Worm (Caenorhabditis elegans) whole organism, L4 larva: ENCODE measurements around the gene hpr-9.
A peak's percentile ranks its signal among the peaks of the same experiment; 100 is the strongest.

ENCODE experiments used
- F44E2.7 ChIP-seq: fragments of 200-800 bp; sonication (Bioruptor generic); IDR thresholded peaks from 2 replicates; pipeline ENCODE4 v2.1.2; 2022; ENCODE audit warnings: missing genetic modification characterization, missing compliant biosample characterization
- Y5F2A.4 ChIP-seq: fragments of 200-800 bp; sonication (Bioruptor generic); optimal IDR thresholded peaks from 2 replicates; lab custom pipeline; 2018; ENCODE audit warnings: mild to moderate bottlenecking, missing genetic modification characterization, missing compliant biosample characterization
- aha-1 ChIP-seq: fragments of 150-350 bp; peaks from one replicate; lab custom pipeline; 2014; ENCODE audit warnings: missing biosample characterization, missing genetic modification characterization
- ama-1 ChIP-seq: fragments of 150-350 bp; optimal IDR thresholded peaks from 2 replicates; lab custom pipeline; 2014; ENCODE audit warnings: inconsistent platforms, mixed read lengths
- arid-1 ChIP-seq: fragments of 200-800 bp; sonication (Bioruptor generic); conservative IDR thresholded peaks from 2 replicates; pipeline ENCODE4 v1.3.6; 2022; ENCODE audit warnings: missing genetic modification reagents, missing genetic modification characterization, missing compliant biosample characterization
- attf-4 ChIP-seq: sonication (generic microtip); optimal IDR thresholded peaks from 3 replicates; lab custom pipeline; 2017; ENCODE audit warnings: missing biosample characterization, missing genetic modification characterization
- ceh-28 ChIP-seq: fragments of 150-350 bp; optimal IDR thresholded peaks from 2 replicates; lab custom pipeline; 2014; ENCODE audit warnings: missing biosample characterization, missing genetic modification reagents, missing genetic modification characterization
- ceh-62 ChIP-seq: sonication (generic microtip); optimal IDR thresholded peaks from 2 replicates; lab custom pipeline; 2017; ENCODE audit warnings: missing biosample characterization, missing genetic modification characterization
- ceh-82 ChIP-seq: sonication (generic microtip); optimal IDR thresholded peaks from 2 replicates; lab custom pipeline; 2017; ENCODE audit warnings: missing biosample characterization, missing genetic modification characterization
- cey-2 ChIP-seq: sonication (generic microtip); optimal IDR thresholded peaks from 3 replicates; lab custom pipeline; 2017; ENCODE audit warnings: missing genetic modification characterization, mild to moderate bottlenecking, missing compliant biosample characterization, antibody characterized with exemption, borderline replicate concordance; ENCODE audit not compliant: insufficient read depth
- ctbp-1 ChIP-seq: fragments of 200-800 bp; sonication (Bioruptor generic); IDR thresholded peaks from 2 replicates; pipeline ENCODE4 v1.3.6; 2022; ENCODE audit warnings: missing genetic modification reagents, missing genetic modification characterization, missing compliant biosample characterization
- daf-12 ChIP-seq: fragments of 150-350 bp; optimal IDR thresholded peaks from 2 replicates; lab custom pipeline; 2014; ENCODE audit warnings: missing biosample characterization, missing genetic modification reagents, missing genetic modification characterization
- daf-16 ChIP-seq, 3 experiments: sonication (generic microtip); optimal IDR thresholded peaks; 2 replicates each; lab custom pipeline; 2016 to 2017; ENCODE audit warnings: missing genetic modification characterization in 3 of 3, missing genetic modification reagents in 3 of 3, mild to moderate bottlenecking in 2 of 3, missing compliant biosample characterization in 2 of 3, missing biosample characterization in 1 of 3, moderate library complexity in 1 of 3
- dmd-6 ChIP-seq: fragments of 200-800 bp; sonication (Bioruptor generic); IDR thresholded peaks from 2 replicates; pipeline ENCODE4 v1.3.6; 2022; ENCODE audit warnings: missing genetic modification reagents, missing genetic modification characterization, missing compliant biosample characterization
- dmd-8 ChIP-seq: fragments of 200-800 bp; sonication (Bioruptor generic); IDR thresholded peaks from 2 replicates; pipeline ENCODE4 v1.3.6; 2022; ENCODE audit warnings: missing genetic modification characterization, missing compliant biosample characterization
- dpl-1 ChIP-seq: fragments of 150-350 bp; optimal IDR thresholded peaks from 2 replicates; lab custom pipeline; 2014; ENCODE audit warnings: missing biosample characterization, missing genetic modification reagents, missing genetic modification characterization
- duxl-1 ChIP-seq: sonication (generic microtip); optimal IDR thresholded peaks from 2 replicates; lab custom pipeline; 2016; ENCODE audit warnings: mild to moderate bottlenecking, missing genetic modification characterization, moderate library complexity, missing compliant biosample characterization; ENCODE audit not compliant: poor library complexity
- dve-1 ChIP-seq: sonication (generic microtip); optimal IDR thresholded peaks from 2 replicates; lab custom pipeline; 2017; ENCODE audit warnings: antibody characterized with exemption, mild to moderate bottlenecking, missing genetic modification characterization, missing compliant biosample characterization; ENCODE audit not compliant: insufficient read depth
- egl-27 ChIP-seq: sonication (generic microtip); optimal IDR thresholded peaks from 3 replicates; lab custom pipeline; 2017; ENCODE audit warnings: missing biosample characterization, missing genetic modification reagents, missing genetic modification characterization
- fkh-10 ChIP-seq: fragments of 150-350 bp; optimal IDR thresholded peaks from 2 replicates; lab custom pipeline; 2014; ENCODE audit warnings: missing biosample characterization, missing genetic modification reagents, missing genetic modification characterization
- gei-8 ChIP-seq: fragments of 200-800 bp; sonication (Bioruptor generic); optimal IDR thresholded peaks from 2 replicates; lab custom pipeline; 2018; ENCODE audit warnings: mild to moderate bottlenecking, missing genetic modification characterization, missing compliant biosample characterization
- hlh-11 ChIP-seq: fragments of 200-800 bp; sonication (Bioruptor generic); optimal IDR thresholded peaks from 2 replicates; lab custom pipeline; 2018; ENCODE audit warnings: mild to moderate bottlenecking, missing genetic modification characterization, missing compliant biosample characterization
- hlh-30 ChIP-seq: sonication (generic microtip); optimal IDR thresholded peaks from 2 replicates; lab custom pipeline; 2017; ENCODE audit warnings: antibody characterized with exemption, mild to moderate bottlenecking, missing genetic modification characterization, missing compliant biosample characterization; ENCODE audit not compliant: insufficient read depth
- hmg-1.1 ChIP-seq: fragments of 200-800 bp; sonication (Bioruptor generic); IDR thresholded peaks from 2 replicates; pipeline ENCODE4 v1.3.6; 2022; ENCODE audit warnings: missing genetic modification reagents, missing genetic modification characterization, missing compliant biosample characterization
- lin-38 ChIP-seq: fragments of 200-800 bp; sonication (Bioruptor generic); IDR thresholded peaks from 2 replicates; pipeline ENCODE4 v1.3.6; 2022; ENCODE audit warnings: missing genetic modification reagents, missing genetic modification characterization, missing compliant biosample characterization
- lir-3 ChIP-seq: sonication (generic microtip); optimal IDR thresholded peaks from 2 replicates; lab custom pipeline; 2016; ENCODE audit warnings: mild to moderate bottlenecking, missing genetic modification characterization, missing compliant biosample characterization
- lsy-2 ChIP-seq, 2 experiments: fragments of 150-350 bp in 1 of 2; sonication (generic microtip) in 1 of 2; optimal IDR thresholded peaks; 2 replicates each; lab custom pipeline; 2014 to 2017; ENCODE audit warnings: missing biosample characterization in 2 of 2, missing genetic modification characterization in 2 of 2
- madf-9 ChIP-seq: fragments of 200-800 bp; sonication (Bioruptor generic); conservative IDR thresholded peaks from 2 replicates; pipeline ENCODE4 v1.3.6; 2022; ENCODE audit warnings: missing genetic modification reagents, missing genetic modification characterization, missing compliant biosample characterization
- mdt-29 ChIP-seq: fragments of 200-800 bp; sonication (Bioruptor generic); IDR thresholded peaks from 2 replicates; pipeline ENCODE4 v1.3.6; 2022; ENCODE audit warnings: missing genetic modification reagents, missing genetic modification characterization, missing compliant biosample characterization
- mep-1 ChIP-seq: fragments of 150-350 bp; sonication (generic microtip); optimal IDR thresholded peaks from 3 replicates; lab custom pipeline; 2014; ENCODE audit warnings: missing biosample characterization, missing genetic modification characterization
- mes-2 ChIP-seq: sonication (generic microtip); optimal IDR thresholded peaks from 2 replicates; lab custom pipeline; 2016; ENCODE audit warnings: missing genotype, mild to moderate bottlenecking, missing genetic modification characterization, missing compliant biosample characterization; ENCODE audit not compliant: poor library complexity, severe bottlenecking
- nhr-10 ChIP-seq: fragments of 150-350 bp; optimal IDR thresholded peaks from 2 replicates; lab custom pipeline; 2014; ENCODE audit warnings: missing biosample characterization, missing genetic modification characterization
- nhr-11 ChIP-seq: fragments of 150-350 bp; optimal IDR thresholded peaks from 2 replicates; lab custom pipeline; 2014; ENCODE audit warnings: missing biosample characterization, missing genetic modification characterization
- nhr-48 ChIP-seq: sonication (generic microtip); optimal IDR thresholded peaks from 2 replicates; lab custom pipeline; 2016; ENCODE audit warnings: mild to moderate bottlenecking, missing genetic modification characterization, missing compliant biosample characterization
- nhr-6 ChIP-seq: fragments of 150-350 bp; optimal IDR thresholded peaks from 2 replicates; lab custom pipeline; 2014; ENCODE audit warnings: missing biosample characterization, missing genetic modification characterization
- nhr-77 ChIP-seq: fragments of 150-350 bp; optimal IDR thresholded peaks from 2 replicates; lab custom pipeline; 2014; ENCODE audit warnings: missing biosample characterization, missing genetic modification characterization
- rbr-2 ChIP-seq: sonication (generic microtip); optimal IDR thresholded peaks from 2 replicates; lab custom pipeline; 2016; ENCODE audit warnings: missing genotype, missing genetic modification characterization, missing compliant biosample characterization
- snpc-1.2 ChIP-seq: fragments of 200-800 bp; sonication (Bioruptor generic); IDR thresholded peaks from 2 replicates; pipeline ENCODE4 v1.3.6; 2022; ENCODE audit warnings: missing genetic modification reagents, missing genetic modification characterization, missing compliant biosample characterization
- snpc-4 ChIP-seq: fragments of 150-350 bp; optimal IDR thresholded peaks from 2 replicates; lab custom pipeline; 2014; ENCODE audit warnings: missing biosample characterization, missing genetic modification characterization
- spr-3 ChIP-seq: fragments of 200-800 bp; sonication (Bioruptor generic); optimal IDR thresholded peaks from 2 replicates; lab custom pipeline; 2018; ENCODE audit warnings: mild to moderate bottlenecking, missing genetic modification characterization, missing compliant biosample characterization
- unc-62 ChIP-seq, 3 experiments: fragments of 150-350 bp in 1 of 3; sonication (generic microtip); optimal IDR thresholded peaks in 2 of 3; peaks in 1 of 3; 1 replicate in 1 of 3; 2 replicates in 2 of 3; lab custom pipeline; 2014 to 2017; ENCODE audit warnings: missing biosample characterization in 3 of 3, missing genetic modification characterization in 3 of 3, missing genetic modification reagents in 3 of 3, missing genotype in 1 of 3
- zip-11 ChIP-seq: fragments of 200-800 bp; sonication (Bioruptor generic); IDR thresholded peaks from 2 replicates; pipeline ENCODE4 v1.3.6; 2022; ENCODE audit warnings: missing genetic modification characterization, missing compliant biosample characterization
- ztf-11 ChIP-seq: fragments of 150-350 bp; optimal IDR thresholded peaks from 2 replicates; lab custom pipeline; 2014; ENCODE audit warnings: missing biosample characterization, missing genetic modification characterization

The hpr-9 gene

ce11 chrIII:10651634-10652033, 30.3 kb downstream of the hpr-9 start:
- TF ChIP-seq mep-1 (tag; lab: Kevin White, UChicago) (peak; percentile 40), snpc-1.2 (GFP tag; lab: Robert Waterston, UW) (0 out of 2 replicates have a peak, but pooled peaks have one; percentile 16), dmd-8 (no peak), rbr-2 (tag; lab: Kevin White, UChicago) (peak; percentile 17), ceh-82 (tag; lab: Kevin White, UChicago) (no peak), gei-8 (GFP tag; lab: Kevin White, UChicago) (no peak), hmg-1.1 (GFP tag; lab: Robert Waterston, UW) (peak; percentile 89), aha-1 (tag; lab: Kevin White, UChicago) (peak; percentile 84), attf-4 (tag; lab: Kevin White, UChicago) (no peak), daf-12 (tag; lab: Kevin White, UChicago) (no peak), unc-62 (GFP tag; optimal IDR thresholded peaks at IDR 0.05 in 1 of 2; lab: Kevin White, UChicago) (peak in 1 of 2 experiments; percentile 94), unc-62 (tag; optimal IDR thresholded peaks at IDR 0.05; lab: Kevin White, UChicago) (no peak), lsy-2 (tag; optimal IDR thresholded peaks at IDR 0.05; lab: Kevin White, UChicago) (peak in 1 of 2 experiments; percentile 60), daf-16 (GFP tag; optimal IDR thresholded peaks at IDR 0.05; lab: Kevin White, UChicago) (no peak), daf-16 (tag; optimal IDR thresholded peaks at IDR 0.05; lab: Kevin White, UChicago) (peak; percentile 18), dpl-1 (GFP tag; lab: Kevin White, UChicago) (peak; percentile 21), nhr-10 (tag; lab: Kevin White, UChicago) (no peak), mes-2 (tag; lab: Kevin White, UChicago) (peak; percentile 70), hlh-11 (tag; lab: Kevin White, UChicago) (peak; percentile 59), madf-9 (GFP tag; lab: Robert Waterston, UW) (no peak), arid-1 (GFP tag; lab: Robert Waterston, UW) (no peak), hlh-30 (peak; percentile 68), dmd-6 (no peak), zip-11 (GFP tag; lab: Robert Waterston, UW) (no peak), lin-38 (GFP tag; lab: Robert Waterston, UW) (peak; percentile 51), dve-1 (tag; lab: Kevin White, UChicago) (peak; percentile 2), nhr-11 (tag; lab: Kevin White, UChicago) (no peak), nhr-6 (tag; lab: Kevin White, UChicago) (peak; percentile 24), ctbp-1 (GFP tag; lab: Robert Waterston, UW) (no peak), spr-3 (GFP tag; lab: Kevin White, UChicago) (no peak), duxl-1 (tag; lab: Kevin White, UChicago) (no peak), ceh-28 (tag; lab: Kevin White, UChicago) (peak; percentile 34)

- TF ChIP-seq ama-1 (lab: Kevin White, UChicago) (no peak), lir-3 (tag; lab: Kevin White, UChicago) (no peak), ceh-62 (no peak), mdt-29 (GFP tag; lab: Robert Waterston, UW) (no peak), hlh-30 (no peak), aha-1 (tag; lab: Kevin White, UChicago) (no peak), egl-27 (no peak), dmd-6 (no peak), arid-1 (GFP tag; lab: Robert Waterston, UW) (no peak), Y5F2A.4 (no peak), fkh-10 (GFP tag; lab: Kevin White, UChicago) (no peak), nhr-48 (no peak), snpc-4 (no peak), ztf-11 (tag; lab: Kevin White, UChicago) (no peak), cey-2 (tag; lab: Kevin White, UChicago) (no peak), nhr-77 (no peak), mes-2 (tag; lab: Kevin White, UChicago) (no peak), F44E2.7 (GFP tag; lab: Robert Waterston, UW) (no peak)
These were observed 31.5 kb downstream of the hpr-9 start for ce11 chrIII:10652833-10653232.
